Worm (Caenorhabditis elegans) whole organism, dauer: ENCODE results near the gene R07B1.8.

ENCODE experiments used
- unc-62 ChIP-seq: sonication (generic microtip); optimal IDR thresholded peaks from 2 replicates; lab custom pipeline; 2017; ENCODE audit warnings: missing biosample characterization, missing genetic modification reagents, missing genetic modification characterization

Gene R07B1.8

ce11 chrX:9872554-9872953 lies at the start of gene R07B1.8:
R07B1.8 (minus strand) TSS chrX:9872654.
- TF ChIP-seq unc-62 (GFP tag; lab: Kevin White, UChicago) = no peak

- TF ChIP-seq unc-62 (GFP tag; lab: Kevin White, UChicago) = no peak
These were observed 48.8 kb upstream of the R07B1.8 start, which contains the start of gene C17G1.2 for ce11 chrX:9921257-9921656. C17G1.2 (plus strand) TSS chrX:9921557.

ce11 chrX:9918997-9919396 lies 46.5 kb upstream of the R07B1.8 start, which contains the start of gene folr-1:
folr-1 (plus strand) TSS chrX:9919297.
- TF ChIP-seq unc-62 (GFP tag; lab: Kevin White, UChicago) = no peak

- TF ChIP-seq unc-62 (GFP tag; lab: Kevin White, UChicago) = no peak
These were observed 44.9 kb upstream of the R07B1.8 start, which contains the start of gene F21G4.6 for ce11 chrX:9917362-9917761. F21G4.6 (minus strand) TSS chrX:9917448.

- no peak for TF ChIP-seq unc-62 (GFP tag; lab: Kevin White, UChicago)
These were observed 33.4 kb upstream of the R07B1.8 start, which contains the start of gene F21G4.5 for ce11 chrX:9905840-9906239. F21G4.5 (plus strand) TSS chrX:9906140.

- TF ChIP-seq unc-62 (GFP tag; lab: Kevin White, UChicago) = no peak
These were observed 27.1 kb upstream of the R07B1.8 start, which contains the start of gene phf-34 for ce11 chrX:9899426-9900131. phf-34 (minus strand) TSS chrX:9899476.

ce11 chrX:9894844-9895243 lies 22.4 kb upstream of the R07B1.8 start, which contains the start of gene F21G4.3:
F21G4.3 (plus strand) TSS chrX:9895144.
- no peak for TF ChIP-seq unc-62 (GFP tag; lab: Kevin White, UChicago)

- no peak for TF ChIP-seq unc-62 (GFP tag; lab: Kevin White, UChicago)
These were observed 20.6 kb upstream of the R07B1.8 start for ce11 chrX:9893069-9893468.

- no peak for TF ChIP-seq unc-62 (GFP tag; lab: Kevin White, UChicago)
These were observed 19.9 kb upstream of the R07B1.8 start, which contains the start of gene F21G4.1 for ce11 chrX:9892323-9892722. F21G4.1 (minus strand) TSS chrX:9892328.

- TF ChIP-seq unc-62 (GFP tag; lab: Kevin White, UChicago) = no peak
These were observed 11.4 kb upstream of the R07B1.8 start, which contains the start of gene mrp-4 for ce11 chrX:9883837-9884324. mrp-4 (plus strand) TSS chrX:9884274.

- TF ChIP-seq unc-62 (GFP tag; lab: Kevin White, UChicago) = no peak
These were observed 10.1 kb upstream of the R07B1.8 start for ce11 chrX:9882572-9882971.

ce11 chrX:9882112-9882511 lies 9.7 kb upstream of the R07B1.8 start, which contains the start of gene glo-1:
glo-1 (minus strand) TSS chrX:9882212.
- no peak for TF ChIP-seq unc-62 (GFP tag; lab: Kevin White, UChicago)

ce11 chrX:9877117-9877516 lies 4.7 kb upstream of the R07B1.8 start, which contains the start of gene R07B1.9:
R07B1.9 (plus strand) TSS chrX:9877417.
- no peak for TF ChIP-seq unc-62 (GFP tag; lab: Kevin White, UChicago)

ce11 chrX:9869522-9869921 lies 2.9 kb downstream of the R07B1.8 start, which contains the start of gene R07B1.13:
R07B1.13 (plus strand) TSS chrX:9869822.
- TF ChIP-seq unc-62 (GFP tag; lab: Kevin White, UChicago) = no peak

ce11 chrX:9868820-9869219 lies 3.6 kb downstream of the R07B1.8 start, which contains the start of gene R07B1.7:
R07B1.7 (plus strand) TSS chrX:9869120.
- no peak for TF ChIP-seq unc-62 (GFP tag; lab: Kevin White, UChicago)

ce11 chrX:9866355-9866754 lies 6.1 kb downstream of the R07B1.8 start, which contains the start of gene R07B1.6:
R07B1.6 (plus strand) TSS chrX:9866655.
- no peak for TF ChIP-seq unc-62 (GFP tag; lab: Kevin White, UChicago)
